Worm (Caenorhabditis elegans) whole organism, L1 larva: ENCODE measurements around the gene cwn-1.
"Not testable (repeated sequence)": the region's sequence is repeated elsewhere in the genome, so short reads cannot be mapped to it uniquely, and the experiment has no call there.

Experiments used
- C34B4.2 ChIP-seq: sonication (generic microtip); optimal IDR thresholded peaks from 2 replicates; lab custom pipeline; 2017; ENCODE audit warnings: mild to moderate bottlenecking, missing genetic modification characterization, missing compliant biosample characterization
- F16B12.6 ChIP-seq: fragments of 150-350 bp; optimal IDR thresholded peaks from 2 replicates; lab custom pipeline; 2014; ENCODE audit warnings: missing biosample characterization, missing genetic modification characterization
- Y116A8C.19 ChIP-seq: sonication (generic microtip); optimal IDR thresholded peaks from 2 replicates; lab custom pipeline; 2016; ENCODE audit warnings: missing compliant biosample characterization, missing genetic modification characterization, borderline replicate concordance
- alr-1 ChIP-seq: fragments of 200-800 bp; sonication (Bioruptor generic); optimal IDR thresholded peaks from 2 replicates; lab custom pipeline; 2018; ENCODE audit warnings: borderline replicate concordance, mild to moderate bottlenecking, missing genetic modification characterization, missing compliant biosample characterization
- aly-2 ChIP-seq: fragments of 150-350 bp; optimal IDR thresholded peaks from 2 replicates; lab custom pipeline; 2014; ENCODE audit warnings: missing biosample characterization, missing genetic modification characterization
- ama-1 ChIP-seq: fragments of 150-350 bp; optimal IDR thresholded peaks from 2 replicates; lab custom pipeline; 2014
- blmp-1 ChIP-seq: fragments of 150-350 bp; optimal IDR thresholded peaks from 2 replicates; lab custom pipeline; 2014; ENCODE audit warnings: missing biosample characterization, missing genetic modification characterization
- ceh-63 ChIP-seq: fragments of 200-800 bp; sonication (Bioruptor generic); optimal IDR thresholded peaks from 2 replicates; lab custom pipeline; 2018; ENCODE audit warnings: mild to moderate bottlenecking, missing genetic modification characterization, missing compliant biosample characterization
- ceh-82 ChIP-seq, 3 experiments: fragments of 150-350 bp in 1 of 3; sonication (generic microtip) in 2 of 3; optimal IDR thresholded peaks; 2 replicates each; lab custom pipeline; 2014 to 2017; ENCODE audit warnings: missing biosample characterization in 3 of 3, missing genetic modification characterization in 3 of 3
- ceh-88 ChIP-seq: fragments of 200-800 bp; sonication (Bioruptor generic); IDR thresholded peaks from 2 replicates; pipeline ENCODE4 v1.3.6; 2022; ENCODE audit warnings: missing genetic modification characterization, missing compliant biosample characterization
- dpl-1 ChIP-seq, 3 experiments: fragments of 150-350 bp in 2 of 3; sonication (generic microtip) in 1 of 3; optimal IDR thresholded peaks; 2 replicates each; lab custom pipeline; 2014 to 2017; ENCODE audit warnings: missing biosample characterization in 3 of 3, missing genetic modification characterization in 3 of 3, missing genetic modification reagents in 3 of 3
- efl-1 ChIP-seq, 4 experiments: fragments of 150-350 bp; optimal IDR thresholded peaks in 3 of 4; peaks in 1 of 4; 1 replicate in 1 of 4; 2 replicates in 3 of 4; lab custom pipeline; 2014; ENCODE audit warnings: missing biosample characterization in 2 of 4, missing genetic modification characterization in 2 of 4, missing genetic modification reagents in 2 of 4
- efl-3 ChIP-seq: fragments of 200-800 bp; sonication (Bioruptor generic); optimal IDR thresholded peaks from 2 replicates; lab custom pipeline; 2018; ENCODE audit warnings: mild to moderate bottlenecking, missing genetic modification characterization, missing compliant biosample characterization
- elt-2 ChIP-seq: sonication (generic microtip); optimal IDR thresholded peaks from 2 replicates; lab custom pipeline; 2016; ENCODE audit warnings: missing genetic modification characterization, mild to moderate bottlenecking, inconsistent platforms, missing compliant biosample characterization, missing genetic modification reagents
- elt-3 ChIP-seq, 6 experiments: fragments of 150-350 bp in 1 of 6; sonication (generic microtip); optimal IDR thresholded peaks; 2 replicates each; lab custom pipeline; 2017 to 2018; ENCODE audit warnings: missing biosample characterization in 6 of 6, missing genetic modification characterization in 6 of 6, inconsistent platforms in 1 of 6
- ets-5 ChIP-seq: fragments of 200-800 bp; sonication (Bioruptor generic); IDR thresholded peaks from 2 replicates; pipeline ENCODE4 v1.3.6; 2022; ENCODE audit warnings: missing genetic modification characterization, missing compliant biosample characterization
- fkh-10 ChIP-seq: sonication (generic microtip); optimal IDR thresholded peaks from 2 replicates; lab custom pipeline; 2017; ENCODE audit warnings: missing biosample characterization, missing genetic modification reagents, missing genetic modification characterization
- fkh-8 ChIP-seq: sonication (generic microtip); optimal IDR thresholded peaks from 2 replicates; lab custom pipeline; 2016; ENCODE audit warnings: mild to moderate bottlenecking, missing genetic modification characterization, missing compliant biosample characterization
- fos-1 ChIP-seq: fragments of 150-350 bp; optimal IDR thresholded peaks from 2 replicates; lab custom pipeline; 2014; ENCODE audit warnings: missing biosample characterization, missing genetic modification characterization
- hlh-4 ChIP-seq: sonication (generic microtip); optimal IDR thresholded peaks from 2 replicates; lab custom pipeline; 2016; ENCODE audit warnings: mild to moderate bottlenecking, missing genetic modification characterization, missing compliant biosample characterization
- lin-15B ChIP-seq: fragments of 150-350 bp; sonication (generic microtip); optimal IDR thresholded peaks from 3 replicates; lab custom pipeline; 2014; ENCODE audit warnings: missing biosample characterization, missing genetic modification characterization
- lin-35 ChIP-seq, 2 experiments: fragments of 150-350 bp; optimal IDR thresholded peaks; 2 replicates each; lab custom pipeline; 2014; ENCODE audit warnings: missing biosample characterization in 2 of 2, missing genetic modification characterization in 2 of 2, missing genetic modification reagents in 2 of 2
- lin-39 ChIP-seq: fragments of 150-350 bp; optimal IDR thresholded peaks from 2 replicates; lab custom pipeline; 2014; ENCODE audit warnings: missing biosample characterization, missing genetic modification reagents, missing genetic modification characterization
- lir-3 ChIP-seq: sonication (generic microtip); optimal IDR thresholded peaks from 2 replicates; lab custom pipeline; 2016; ENCODE audit warnings: mild to moderate bottlenecking, missing genetic modification characterization, moderate library complexity, missing compliant biosample characterization; ENCODE audit not compliant: poor library complexity
- mab-9 ChIP-seq: fragments of 200-800 bp; sonication (Bioruptor generic); IDR thresholded peaks from 2 replicates; pipeline ENCODE4 v1.3.6; 2022; ENCODE audit warnings: missing genetic modification reagents, missing genetic modification characterization, missing compliant biosample characterization
- mdl-1 ChIP-seq, 2 experiments: fragments of 150-350 bp; optimal IDR thresholded peaks; 2 replicates each; lab custom pipeline; 2014 to 2017; ENCODE audit warnings: missing biosample characterization in 2 of 2, missing genetic modification characterization in 2 of 2, inconsistent platforms in 1 of 2
- mef-2 ChIP-seq: fragments of 150-350 bp; optimal IDR thresholded peaks from 2 replicates; lab custom pipeline; 2014; ENCODE audit warnings: missing biosample characterization, missing genetic modification characterization
- mep-1 ChIP-seq: fragments of 150-350 bp; optimal IDR thresholded peaks from 2 replicates; lab custom pipeline; 2014; ENCODE audit warnings: missing biosample characterization, missing genetic modification characterization
- nhr-11 ChIP-seq: fragments of 150-350 bp; optimal IDR thresholded peaks from 2 replicates; lab custom pipeline; 2014; ENCODE audit warnings: missing biosample characterization, missing genetic modification characterization
- nhr-12 ChIP-seq: sonication (generic microtip); optimal IDR thresholded peaks from 2 replicates; lab custom pipeline; 2017; ENCODE audit warnings: missing biosample characterization, missing genetic modification characterization
- nhr-19 ChIP-seq: fragments of 200-800 bp; sonication (Bioruptor generic); conservative IDR thresholded peaks from 2 replicates; pipeline ENCODE4 v1.3.6; 2022; ENCODE audit warnings: missing genetic modification characterization, missing compliant biosample characterization
- nhr-20 ChIP-seq: sonication (generic microtip); optimal IDR thresholded peaks from 2 replicates; lab custom pipeline; 2016; ENCODE audit warnings: mild to moderate bottlenecking, missing genetic modification characterization, missing compliant biosample characterization
- nhr-237 ChIP-seq: fragments of 150-350 bp; optimal IDR thresholded peaks from 2 replicates; lab custom pipeline; 2014; ENCODE audit warnings: missing biosample characterization, missing genetic modification characterization
- nhr-28 ChIP-seq: fragments of 150-350 bp; optimal IDR thresholded peaks from 2 replicates; lab custom pipeline; 2014; ENCODE audit warnings: missing biosample characterization, missing genetic modification characterization
- nhr-47 ChIP-seq: sonication (generic microtip); optimal IDR thresholded peaks from 2 replicates; lab custom pipeline; 2016; ENCODE audit warnings: mild to moderate bottlenecking, missing genetic modification characterization, moderate library complexity, missing compliant biosample characterization
- nhr-84 ChIP-seq: sonication (generic microtip); optimal IDR thresholded peaks from 2 replicates; lab custom pipeline; 2017; ENCODE audit warnings: missing biosample characterization, missing genetic modification characterization
- pag-3 ChIP-seq: sonication (generic microtip); optimal IDR thresholded peaks from 2 replicates; lab custom pipeline; 2017; ENCODE audit warnings: missing genetic modification characterization, mild to moderate bottlenecking, missing compliant biosample characterization, antibody characterized with exemption, borderline replicate concordance; ENCODE audit not compliant: insufficient read depth
- pqm-1 ChIP-seq: sonication (generic microtip); optimal IDR thresholded peaks from 3 replicates; lab custom pipeline; 2017; ENCODE audit warnings: missing biosample characterization, missing genetic modification characterization
- rnt-1 ChIP-seq: sonication (generic microtip); optimal IDR thresholded peaks from 2 replicates; lab custom pipeline; 2016; ENCODE audit warnings: mild to moderate bottlenecking, missing genetic modification characterization, moderate library complexity, missing compliant biosample characterization
- snpc-4 ChIP-seq: fragments of 150-350 bp; optimal IDR thresholded peaks from 2 replicates; lab custom pipeline; 2014; ENCODE audit warnings: missing biosample characterization, missing genetic modification characterization
- sox-4 ChIP-seq: sonication (generic microtip); optimal IDR thresholded peaks from 2 replicates; lab custom pipeline; 2016; ENCODE audit warnings: missing genetic modification characterization, missing compliant biosample characterization
- tbx-2 ChIP-seq: sonication (generic microtip); optimal IDR thresholded peaks from 2 replicates; lab custom pipeline; 2016; ENCODE audit warnings: missing genetic modification characterization, missing compliant biosample characterization
- tlp-1 ChIP-seq: fragments of 150-350 bp; optimal IDR thresholded peaks from 2 replicates; lab custom pipeline; 2014; ENCODE audit warnings: missing biosample characterization, missing genetic modification characterization
- unc-30 ChIP-seq: sonication (generic microtip); optimal IDR thresholded peaks from 2 replicates; lab custom pipeline; 2017; ENCODE audit warnings: missing biosample characterization, missing genetic modification characterization
- unc-62 ChIP-seq: fragments of 150-350 bp; optimal IDR thresholded peaks from 2 replicates; lab custom pipeline; 2014; ENCODE audit warnings: missing biosample characterization, missing genetic modification reagents, missing genetic modification characterization
- vab-15 ChIP-seq: sonication (generic microtip); optimal IDR thresholded peaks from 2 replicates; lab custom pipeline; 2017; ENCODE audit warnings: missing genotype, mild to moderate bottlenecking, missing genetic modification characterization, missing compliant biosample characterization
- zag-1 ChIP-seq: fragments of 150-350 bp; optimal IDR thresholded peaks from 2 replicates; lab custom pipeline; 2014; ENCODE audit warnings: missing biosample characterization, missing genetic modification characterization
- ztf-4 ChIP-seq: fragments of 150-350 bp; optimal IDR thresholded peaks from 2 replicates; lab custom pipeline; 2014; ENCODE audit warnings: missing biosample characterization, missing genetic modification characterization

The cwn-1 gene

DNA sequence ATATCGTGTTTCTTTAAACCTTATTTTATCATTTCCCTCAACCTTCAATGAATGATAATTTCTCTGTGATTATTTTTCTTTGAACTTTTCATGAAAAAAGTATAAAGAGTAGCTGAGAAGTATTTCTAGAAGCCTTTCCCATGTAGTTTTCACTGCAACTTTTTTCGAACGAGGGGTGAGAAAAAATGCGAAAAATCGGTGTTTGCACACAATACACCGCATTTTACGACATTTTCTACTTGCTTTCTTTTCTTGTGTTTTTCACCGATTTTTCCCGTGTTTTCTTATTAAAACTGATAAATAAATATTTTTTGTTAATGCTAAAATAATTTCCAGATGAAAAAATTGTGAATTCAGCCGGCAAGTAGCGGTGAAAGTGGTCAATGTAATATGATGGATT is 34.5 kb downstream of the cwn-1 start, which contains the start of gene C50D2.10:
Gene C50D2.10 (plus strand): TSS at position 245 of the 400 bp plus-strand sequence.
- not testable (repeated sequence) for TF ChIP-seq lin-15B, hlh-4, pqm-1 (tag; lab: Kevin White, UChicago)
- TF ChIP-seq, all 84 proteins: peak for 0; not testable (repeated sequence) for 84

DNA sequence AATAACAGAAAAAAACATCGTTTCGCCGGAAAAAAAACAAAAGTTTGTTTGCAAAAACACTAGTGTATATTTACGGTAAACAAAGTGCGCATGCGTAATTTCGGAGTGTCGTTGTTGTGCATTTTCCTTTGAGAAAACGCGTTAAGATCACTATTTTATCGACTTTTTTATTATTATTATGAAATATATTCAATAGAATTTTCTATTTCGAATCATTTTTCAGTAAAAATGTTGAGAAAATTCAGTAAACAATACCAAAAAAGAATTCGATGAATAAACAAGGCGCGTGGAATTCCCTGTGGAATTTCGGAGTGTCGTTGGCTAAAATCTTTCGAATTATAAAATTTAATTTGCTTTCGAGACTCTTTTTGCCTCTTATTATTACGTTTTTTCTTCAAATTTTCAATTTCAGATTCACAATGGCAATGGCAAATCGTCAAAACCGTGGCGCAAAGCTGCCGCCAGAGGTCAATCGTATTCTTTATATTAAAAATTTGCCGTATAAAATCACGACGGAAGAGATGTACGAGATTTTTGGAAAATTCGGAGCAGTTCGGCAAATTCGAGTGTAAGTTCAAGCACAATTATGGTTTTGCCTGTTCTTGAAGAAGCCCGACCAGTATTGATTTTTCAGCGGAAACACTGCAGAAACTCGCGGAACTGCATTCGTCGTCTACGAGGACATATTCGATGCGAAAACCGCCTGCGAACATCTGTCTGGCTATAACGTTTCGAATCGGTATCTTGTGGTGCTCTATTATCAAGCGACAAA is 35.2 kb downstream of the cwn-1 start, which contains the start of the genes luc-7L3 and sftb-6:
Gene luc-7L3 (minus strand): TSS at position 36 of the 772 bp plus-strand sequence.
Gene sftb-6 (plus strand): TSS at position 413 of the 772 bp plus-strand sequence.
- TF ChIP-seq aly-2 (tag; lab: Kevin White, UChicago) (no peak), mdl-1 (tag; optimal IDR thresholded peaks at IDR 0.05; lab: Kevin White, UChicago) (no peak), mab-9 (GFP tag; lab: Robert Waterston, UW) (peak; percentile 74; the same call in 1 of the 2 replicates), sox-4 (tag; lab: Kevin White, UChicago) (peak; percentile 65), efl-3 (GFP tag; lab: Kevin White, UChicago) (no peak), nhr-28 (tag; lab: Kevin White, UChicago) (no peak), ama-1 (lab: Kevin White, UChicago) (no peak), fkh-8 (tag; lab: Kevin White, UChicago) (peak; percentile 76), pag-3 (no peak), ceh-88 (peak; percentile 67), Y116A8C.19 (tag; lab: Kevin White, UChicago) (no peak), dpl-1 (GFP tag; optimal IDR thresholded peaks at IDR 0.05; lab: Kevin White, UChicago) (peak; percentile 40 to 68 (median 50)), fkh-10 (no peak), tlp-1 (tag; lab: Kevin White, UChicago) (no peak), nhr-20 (peak; percentile 62), lin-35 (GFP tag; optimal IDR thresholded peaks at IDR 0.05; lab: Kevin White, UChicago) (peak; percentile 58 to 62), rnt-1 (tag; lab: Kevin White, UChicago) (peak; percentile 19), zag-1 (tag; lab: Kevin White, UChicago) (no peak), ets-5 (GFP tag; lab: Robert Waterston, UW) (no peak), tbx-2 (tag; lab: Kevin White, UChicago) (peak; percentile 75), nhr-11 (tag; lab: Kevin White, UChicago) (no peak), ceh-82 (tag; optimal IDR thresholded peaks at IDR 0.05; lab: Kevin White, UChicago) (peak in 2 of 3 experiments; percentile 25 to 33), nhr-47 (tag; lab: Kevin White, UChicago) (peak; percentile 89), F16B12.6 (tag; lab: Kevin White, UChicago) (peak; percentile 28), lin-39 (peak; percentile 56), blmp-1 (tag; lab: Kevin White, UChicago) (peak; percentile 22), alr-1 (peak; percentile 92), unc-62 (GFP tag; lab: Kevin White, UChicago) (no peak), fos-1 (tag; lab: Kevin White, UChicago) (no peak), elt-2 (tag; lab: Kevin White, UChicago) (peak; percentile 9), nhr-19 (GFP tag; lab: Robert Waterston, UW) (peak; percentile 75), ztf-4 (no peak), snpc-4 (no peak), vab-15 (tag; lab: Kevin White, UChicago) (no peak), lin-15B (tag; lab: Kevin White, UChicago) (peak; percentile 28), mef-2 (tag; lab: Kevin White, UChicago) (no peak), nhr-237 (no peak), lir-3 (tag; lab: Kevin White, UChicago) (no peak), efl-1 (optimal IDR thresholded peaks at IDR 0.05; lab: Kevin White, UChicago) (peak; percentile 38 to 48), efl-1 (GFP tag; optimal IDR thresholded peaks at IDR 0.05 in 1 of 2; lab: Kevin White, UChicago) (peak; percentile 61 to 87), mep-1 (tag; lab: Kevin White, UChicago) (peak; percentile 55), nhr-84 (no peak), C34B4.2 (tag; lab: Kevin White, UChicago) (no peak), unc-30 (tag; lab: Kevin White, UChicago) (no peak), ceh-63 (GFP tag; lab: Kevin White, UChicago) (no peak), elt-3 (tag; optimal IDR thresholded peaks at IDR 0.05; lab: Kevin White, UChicago) (no peak), nhr-12 (tag; lab: Kevin White, UChicago) (no peak)
